Fruit fly (Drosophila melanogaster) whole organism, embryonic: Measurements from ENCODE around the gene fkh.

Experiments
- Adf1 ChIP-seq: fragments of 200-800 bp; sonication (Bioruptor generic); IDR thresholded peaks from 2 replicates; pipeline ENCODE4 v1.3.6; 2022; ENCODE audit warnings: missing biosample characterization, missing genetic modification characterization
- B-H1 ChIP-seq: fragments of 200-800 bp; sonication (Bioruptor generic); IDR thresholded peaks from 3 replicates; pipeline ENCODE4 v1.3.6; 2022; ENCODE audit warnings: missing biosample characterization, missing genetic modification characterization
- CG10267 ChIP-seq: fragments of 200-800 bp; sonication (Bioruptor generic); optimal IDR thresholded peaks from 2 replicates; lab custom pipeline; 2018; ENCODE audit warnings: missing biosample characterization, mild to moderate bottlenecking, missing genetic modification characterization, moderate library complexity
- CG11398 ChIP-seq: fragments of 200-800 bp; sonication (Bioruptor generic); optimal IDR thresholded peaks from 2 replicates; lab custom pipeline; 2016; ENCODE audit warnings: missing biosample characterization, missing genetic modification characterization
- CG12391 ChIP-seq: fragments of 200-800 bp; sonication (Bioruptor generic); optimal IDR thresholded peaks from 3 replicates; lab custom pipeline; 2018; ENCODE audit warnings: missing biosample characterization, mild to moderate bottlenecking, missing genetic modification characterization, moderate library complexity
- CG1529 ChIP-seq: fragments of 200-800 bp; sonication (Bioruptor generic); optimal IDR thresholded peaks from 3 replicates; lab custom pipeline; 2018; ENCODE audit warnings: missing biosample characterization, missing genetic modification characterization
- CG15696 ChIP-seq: fragments of 200-800 bp; sonication (Bioruptor generic); optimal IDR thresholded peaks from 2 replicates; lab custom pipeline; 2019; ENCODE audit warnings: missing biosample characterization, mild to moderate bottlenecking, missing genetic modification characterization, moderate library complexity
- CG17328 ChIP-seq: fragments of 200-800 bp; sonication (Bioruptor generic); IDR thresholded peaks from 2 replicates; pipeline ENCODE4 v1.3.6; 2022; ENCODE audit warnings: missing biosample characterization, missing genetic modification characterization
- CG17568 ChIP-seq: fragments of 200-800 bp; sonication (Bioruptor generic); optimal IDR thresholded peaks from 2 replicates; lab custom pipeline; 2018; ENCODE audit warnings: missing biosample characterization, mild to moderate bottlenecking, missing genetic modification characterization, moderate library complexity
- CG17612 ChIP-seq: fragments of 200-800 bp; sonication (Bioruptor generic); IDR thresholded peaks from 2 replicates; pipeline ENCODE4 v1.3.6; 2022; ENCODE audit warnings: missing biosample characterization, missing genetic modification characterization
- CG2116 ChIP-seq: fragments of 200-800 bp; sonication (Bioruptor generic); optimal IDR thresholded peaks from 3 replicates; lab custom pipeline; 2018; ENCODE audit warnings: missing biosample characterization, mild to moderate bottlenecking, missing genetic modification characterization
- CG31224 ChIP-seq: fragments of 200-800 bp; sonication (Bioruptor generic); IDR thresholded peaks from 2 replicates; pipeline ENCODE4 v1.3.6; 2022; ENCODE audit warnings: missing biosample characterization, missing genetic modification characterization
- CG3163 ChIP-seq: fragments of 200-800 bp; sonication (Bioruptor generic); optimal IDR thresholded peaks from 3 replicates; lab custom pipeline; 2016; ENCODE audit warnings: missing biosample characterization, missing genetic modification characterization
- CG32772 ChIP-seq: fragments of 200-800 bp; sonication (Bioruptor generic); IDR thresholded peaks from 2 replicates; pipeline ENCODE4 v1.3.6; 2022; ENCODE audit warnings: missing biosample characterization, missing genetic modification characterization
- CG3407 ChIP-seq: fragments of 200-800 bp; sonication (Bioruptor generic); optimal IDR thresholded peaks from 2 replicates; lab custom pipeline; 2018; ENCODE audit warnings: missing biosample characterization, mild to moderate bottlenecking, missing genetic modification characterization
- CG4617 ChIP-seq: fragments of 200-800 bp; sonication (Bioruptor generic); optimal IDR thresholded peaks from 3 replicates; lab custom pipeline; 2016; ENCODE audit warnings: missing biosample characterization, missing genetic modification characterization, borderline replicate concordance
- CG4707 ChIP-seq: fragments of 200-800 bp; sonication (Bioruptor generic); optimal IDR thresholded peaks from 2 replicates; lab custom pipeline; 2018; ENCODE audit warnings: missing biosample characterization, mild to moderate bottlenecking, missing genetic modification characterization, moderate library complexity
- CG4854 ChIP-seq: fragments of 200-800 bp; sonication (Bioruptor generic); optimal IDR thresholded peaks from 2 replicates; lab custom pipeline; 2016; ENCODE audit warnings: missing biosample characterization, missing genetic modification characterization, inconsistent platforms
- CG6272 ChIP-seq: fragments of 200-800 bp; sonication (Bioruptor generic); IDR thresholded peaks from 2 replicates; pipeline ENCODE4 v1.3.6; 2022; ENCODE audit warnings: missing biosample characterization, missing genetic modification characterization
- CG6654 ChIP-seq: fragments of 200-800 bp; sonication (Bioruptor generic); optimal IDR thresholded peaks from 2 replicates; lab custom pipeline; 2017; ENCODE audit warnings: missing biosample characterization, mild to moderate bottlenecking, missing genetic modification characterization
- CG6813 ChIP-seq: fragments of 200-800 bp; sonication (Bioruptor generic); optimal IDR thresholded peaks from 2 replicates; lab custom pipeline; 2017; ENCODE audit warnings: missing biosample characterization, missing genetic modification characterization, mild to moderate bottlenecking, moderate library complexity, missing genetic modification reagents
- CG6854 ChIP-seq: fragments of 200-800 bp; sonication (Bioruptor generic); optimal IDR thresholded peaks from 3 replicates; lab custom pipeline; 2017; ENCODE audit warnings: missing biosample characterization, mild to moderate bottlenecking, missing genetic modification characterization
- CG7372 ChIP-seq: fragments of 200-800 bp; sonication (Bioruptor generic); IDR thresholded peaks from 2 replicates; pipeline ENCODE4 v1.3.6; 2022; ENCODE audit warnings: missing biosample characterization, missing genetic modification characterization
- CG7745 ChIP-seq: fragments of 200-800 bp; sonication (Bioruptor generic); optimal IDR thresholded peaks from 2 replicates; lab custom pipeline; 2018; ENCODE audit warnings: missing biosample characterization, mild to moderate bottlenecking, missing genetic modification characterization, moderate library complexity
- CG7987 ChIP-seq: fragments of 200-800 bp; sonication (Bioruptor generic); optimal IDR thresholded peaks from 2 replicates; lab custom pipeline; 2018; ENCODE audit warnings: missing biosample characterization, mild to moderate bottlenecking, missing genetic modification characterization, moderate library complexity
- Dad ChIP-seq: fragments of 200-800 bp; sonication (Bioruptor generic); optimal IDR thresholded peaks from 3 replicates; lab custom pipeline; 2016; ENCODE audit warnings: missing biosample characterization, missing genetic modification characterization
- Dip3 ChIP-seq: fragments of 200-800 bp; sonication (Bioruptor generic); optimal IDR thresholded peaks from 3 replicates; lab custom pipeline; 2016; ENCODE audit warnings: missing biosample characterization, missing genetic modification characterization
- Drgx ChIP-seq: fragments of 200-800 bp; sonication (Bioruptor generic); IDR thresholded peaks from 2 replicates; pipeline ENCODE4 v1.3.6; 2022; ENCODE audit warnings: missing biosample characterization, missing genetic modification characterization
- E2f1 ChIP-seq: fragments of 200-800 bp; sonication (Bioruptor generic); IDR thresholded peaks from 2 replicates; pipeline ENCODE4 v1.3.6; 2022; ENCODE audit warnings: missing biosample characterization, missing genetic modification characterization
- HmgZ ChIP-seq: fragments of 200-800 bp; sonication (Bioruptor generic); optimal IDR thresholded peaks from 2 replicates; lab custom pipeline; 2018; ENCODE audit warnings: missing biosample characterization, mild to moderate bottlenecking, missing genetic modification characterization
- Hr78 ChIP-seq, 2 experiments: fragments of 200-800 bp in 1 of 2; fragments of >200 bp in 1 of 2; sonication (Bioruptor generic) in 1 of 2; optimal IDR thresholded peaks; 2 replicates each; lab custom pipeline; 2017 to 2019; ENCODE audit warnings: missing biosample characterization in 2 of 2, missing genetic modification characterization in 2 of 2, mild to moderate bottlenecking in 1 of 2, moderate library complexity in 1 of 2
- Jarid2 ChIP-seq: fragments of 200-800 bp; sonication (Bioruptor generic); optimal IDR thresholded peaks from 3 replicates; lab custom pipeline; 2017; ENCODE audit warnings: mild to moderate bottlenecking, missing biosample characterization, missing genetic modification reagents, missing genetic modification characterization
- Max ChIP-seq: fragments of 200-800 bp; sonication (Bioruptor generic); optimal IDR thresholded peaks from 2 replicates; lab custom pipeline; 2016; ENCODE audit warnings: missing biosample characterization, mild to moderate bottlenecking, missing genetic modification characterization
- NC2β ChIP-seq: fragments of 200-800 bp; sonication (Bioruptor generic); optimal IDR thresholded peaks from 2 replicates; lab custom pipeline; 2016; ENCODE audit warnings: missing biosample characterization, missing genetic modification characterization
- Ravus ChIP-seq: fragments of 200-800 bp; sonication (Bioruptor generic); IDR thresholded peaks from 2 replicates; pipeline ENCODE4 v1.3.6; 2022; ENCODE audit warnings: missing biosample characterization, missing genetic modification characterization
- Stat92E ChIP-seq, 3 experiments: fragments of >200 bp in 2 of 3; fragments of 200-800 bp in 1 of 3; sonication (Bioruptor generic) in 1 of 3; optimal IDR thresholded peaks; 2 replicates each; lab custom pipeline; 2017 to 2019; ENCODE audit warnings: missing biosample characterization in 3 of 3, missing genetic modification characterization in 3 of 3, mild to moderate bottlenecking in 1 of 3, moderate library complexity in 1 of 3
- YL-1 ChIP-seq: fragments of 200-800 bp; sonication (Bioruptor generic); optimal IDR thresholded peaks from 3 replicates; lab custom pipeline; 2017; ENCODE audit warnings: missing biosample characterization, mild to moderate bottlenecking, missing genetic modification characterization
- az2 ChIP-seq: fragments of 200-800 bp; sonication (Bioruptor generic); optimal IDR thresholded peaks from 3 replicates; lab custom pipeline; 2016; ENCODE audit warnings: missing biosample characterization, missing genetic modification characterization
- bsh ChIP-seq, 2 experiments: fragments of 200-800 bp; sonication (Bioruptor generic); optimal IDR thresholded peaks; 2 replicates each; lab custom pipeline; 2017 to 2018; ENCODE audit warnings: mild to moderate bottlenecking in 2 of 2, missing biosample characterization in 2 of 2, missing genetic modification characterization in 2 of 2, moderate library complexity in 1 of 2
- fru ChIP-seq: fragments of >200 bp; optimal IDR thresholded peaks from 2 replicates; lab custom pipeline; 2017
- gem ChIP-seq: fragments of 200-800 bp; sonication (Bioruptor generic); optimal IDR thresholded peaks from 2 replicates; lab custom pipeline; 2019; ENCODE audit warnings: missing biosample characterization, mild to moderate bottlenecking, missing genetic modification characterization, moderate library complexity
- ham ChIP-seq: fragments of 200-800 bp; sonication (Bioruptor generic); IDR thresholded peaks from 2 replicates; pipeline ENCODE4 v1.3.6; 2022; ENCODE audit warnings: missing biosample characterization, missing genetic modification characterization
- sc ChIP-seq, 3 experiments: fragments of >200 bp in 2 of 3; fragments of 200-800 bp in 1 of 3; sonication (Bioruptor generic) in 1 of 3; optimal IDR thresholded peaks; 2 replicates in 2 of 3; 3 replicates in 1 of 3; lab custom pipeline; 2017; ENCODE audit warnings: mild to moderate bottlenecking in 1 of 3, missing biosample characterization in 1 of 3, missing genetic modification characterization in 1 of 3, missing genetic modification reagents in 1 of 3
- sd ChIP-seq: fragments of 200-800 bp; sonication (Bioruptor generic); optimal IDR thresholded peaks from 3 replicates; lab custom pipeline; 2018; ENCODE audit warnings: missing biosample characterization, mild to moderate bottlenecking, missing genetic modification characterization, moderate library complexity
- so ChIP-seq: fragments of 200-800 bp; sonication (Bioruptor generic); IDR thresholded peaks from 3 replicates; pipeline ENCODE4 v1.3.6; 2022; ENCODE audit warnings: missing biosample characterization, missing genetic modification characterization
- sr ChIP-seq: fragments of 200-800 bp; sonication (Bioruptor generic); IDR thresholded peaks from 3 replicates; pipeline ENCODE4 v1.3.6; 2022; ENCODE audit warnings: missing biosample characterization, missing genetic modification characterization
- stwl ChIP-seq: fragments of 200-800 bp; sonication (Bioruptor generic); optimal IDR thresholded peaks from 3 replicates; lab custom pipeline; 2018; ENCODE audit warnings: missing biosample characterization, mild to moderate bottlenecking, missing genetic modification characterization, moderate library complexity
- toy ChIP-seq: fragments of 200-800 bp; sonication (Bioruptor generic); IDR thresholded peaks from 2 replicates; pipeline ENCODE4 v1.3.6; 2022; ENCODE audit warnings: missing biosample characterization, missing genetic modification characterization
- unpg ChIP-seq: fragments of 200-800 bp; sonication (Bioruptor generic); optimal IDR thresholded peaks from 3 replicates; lab custom pipeline; 2018; ENCODE audit warnings: missing biosample characterization, mild to moderate bottlenecking, missing genetic modification characterization, moderate library complexity
- zen ChIP-seq: fragments of 200-800 bp; sonication (Bioruptor generic); optimal IDR thresholded peaks from 3 replicates; lab custom pipeline; 2018; ENCODE audit warnings: missing biosample characterization, mild to moderate bottlenecking, missing genetic modification characterization, moderate library complexity

Gene fkh

DNA sequence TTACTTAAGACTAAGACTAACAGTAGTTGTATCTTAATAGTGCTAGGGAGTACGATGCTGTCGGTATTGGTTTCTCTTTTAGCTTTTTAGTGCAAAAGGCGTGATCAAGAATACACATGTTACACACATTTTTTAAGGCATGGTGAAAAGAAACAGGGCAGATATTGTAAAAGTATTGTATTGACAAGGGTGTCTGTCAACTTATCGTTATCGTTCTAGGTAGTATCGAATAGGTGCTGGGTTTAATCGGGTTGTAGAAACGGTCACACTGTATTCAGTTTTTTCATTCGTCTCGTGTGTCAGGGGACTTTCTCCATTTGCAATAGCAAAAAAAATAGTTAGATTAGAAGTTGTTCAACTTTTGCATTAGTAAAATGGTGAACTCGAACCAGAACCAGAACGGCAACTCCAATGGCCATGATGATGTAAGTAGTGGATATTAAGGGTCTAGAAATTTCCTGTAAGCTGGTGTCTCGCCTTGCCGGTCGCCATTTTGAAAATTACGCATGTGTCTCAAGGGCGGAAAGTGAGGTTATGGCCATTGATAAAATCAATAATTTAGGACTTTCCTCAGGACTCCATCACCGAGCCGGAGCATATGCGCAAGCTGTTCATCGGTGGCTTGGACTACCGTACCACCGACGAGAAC lies 15.2 kb upstream of the fkh start (continued):
- no peak for TF ChIP-seq Ravus (GFP tag; lab: Robert Waterston, UW)
- peak; percentile 9 for TF ChIP-seq CG15696 (tag; lab: Kevin White, UChicago)
- TF ChIP-seq E2f1 (GFP tag; lab: Robert Waterston, UW), result no peak
- no peak for TF ChIP-seq CG17328 (GFP tag; lab: Robert Waterston, UW)
- no peak for TF ChIP-seq CG6854 (GFP tag; lab: Kevin White, UChicago)
- TF ChIP-seq sc (optimal IDR thresholded peaks at IDR 0.05; lab: Kevin White, UChicago), result no peak
- no peak for TF ChIP-seq sc (GFP tag; optimal IDR thresholded peaks at IDR 0.05; lab: Kevin White, UChicago)
- peak; percentile 40 for TF ChIP-seq CG10267 (tag; lab: Kevin White, UChicago)
- TF ChIP-seq CG11398 (GFP tag; lab: Kevin White, UChicago), result no peak
- no peak for TF ChIP-seq CG32772
- TF ChIP-seq az2 (GFP tag; lab: Kevin White, UChicago), result no peak
- peak; percentile 13 for TF ChIP-seq CG4617
- TF ChIP-seq zen (tag; lab: Kevin White, UChicago), result no peak
- peak; percentile 98 for TF ChIP-seq CG2116 (GFP tag; lab: Kevin White, UChicago)
- no peak for TF ChIP-seq CG6654
- TF ChIP-seq fru, result no peak
- TF ChIP-seq B-H1 (GFP tag; lab: Robert Waterston, UW), result no peak
- TF ChIP-seq gem (tag; lab: Kevin White, UChicago), result no peak
- no peak for TF ChIP-seq CG3407 (GFP tag; lab: Kevin White, UChicago)
- no peak for TF ChIP-seq so
- TF ChIP-seq HmgZ (tag; lab: Kevin White, UChicago), result peak; percentile 27
- peak; percentile 13 for TF ChIP-seq CG6813
- TF ChIP-seq unpg (GFP tag; lab: Kevin White, UChicago), result no peak
- TF ChIP-seq Drgx (GFP tag; lab: Robert Waterston, UW), result no peak
- TF ChIP-seq CG6272, result no peak
- no peak for TF ChIP-seq CG17612
- TF ChIP-seq Stat92E (GFP tag; optimal IDR thresholded peaks at IDR 0.05; lab: Kevin White, UChicago), result no peak
- peak; percentile 98 for TF ChIP-seq YL-1 (GFP tag; lab: Kevin White, UChicago)
- no peak for TF ChIP-seq CG31224 (GFP tag; lab: Robert Waterston, UW)
- TF ChIP-seq Adf1, result no peak
- no peak for TF ChIP-seq bsh (GFP tag; optimal IDR thresholded peaks at IDR 0.05; lab: Kevin White, UChicago)
- peak; percentile 12 for TF ChIP-seq CG7987 (GFP tag; lab: Kevin White, UChicago)
- peak; percentile 18 for TF ChIP-seq CG12391 (tag; lab: Kevin White, UChicago)
- no peak for TF ChIP-seq CG7372 (GFP tag; lab: Robert Waterston, UW)
- TF ChIP-seq toy (GFP tag; lab: Robert Waterston, UW), result no peak
- TF ChIP-seq Jarid2, result no peak
- TF ChIP-seq Dad (GFP tag; lab: Kevin White, UChicago), result no peak
- no peak for TF ChIP-seq sd
- peak; percentile 11 for TF ChIP-seq CG17568 (GFP tag; lab: Kevin White, UChicago)
- TF ChIP-seq CG1529, result no peak
- peak; percentile 82 for TF ChIP-seq stwl (tag; lab: Kevin White, UChicago)
- no peak for TF ChIP-seq CG3163 (GFP tag; lab: Kevin White, UChicago)
- TF ChIP-seq ham, result no peak
- peak; percentile 50 for TF ChIP-seq Max (GFP tag; lab: Kevin White, UChicago)
- no peak for TF ChIP-seq Hr78 (GFP tag; optimal IDR thresholded peaks at IDR 0.05; lab: Kevin White, UChicago)
- TF ChIP-seq CG4854 (GFP tag; lab: Kevin White, UChicago), result no peak
- TF ChIP-seq Dip3 (GFP tag; lab: Kevin White, UChicago), result no peak
- no peak for TF ChIP-seq sr
- TF ChIP-seq NC2β (GFP tag; lab: Kevin White, UChicago), result peak; percentile 6
- no peak for TF ChIP-seq CG7745 (tag; lab: Kevin White, UChicago)
- TF ChIP-seq CG4707, result no peak
